Worm (Caenorhabditis elegans) whole organism, young adult: ENCODE measurements around the gene sqv-3.

Experiments
- F22D6.2 ChIP-seq: sonication (generic microtip); optimal IDR thresholded peaks from 2 replicates; lab custom pipeline; 2016; ENCODE audit warnings: mild to moderate bottlenecking, missing genetic modification characterization, missing compliant biosample characterization
- F55B11.4 ChIP-seq: sonication (generic microtip); optimal IDR thresholded peaks from 2 replicates; lab custom pipeline; 2016; ENCODE audit warnings: missing compliant biosample characterization, missing genetic modification characterization, borderline replicate concordance; ENCODE audit not compliant: insufficient read depth
- athp-1 ChIP-seq: sonication (generic microtip); optimal IDR thresholded peaks from 2 replicates; lab custom pipeline; 2017; ENCODE audit warnings: mild to moderate bottlenecking, missing genetic modification characterization, missing compliant biosample characterization
- attf-6 ChIP-seq: fragments of 200-800 bp; sonication (Bioruptor generic); IDR thresholded peaks from 2 replicates; pipeline ENCODE4 v1.3.6; 2022; ENCODE audit warnings: missing genetic modification reagents, missing genetic modification characterization, missing compliant biosample characterization
- egl-44 ChIP-seq: fragments of 200-800 bp; sonication (Bioruptor generic); IDR thresholded peaks from 2 replicates; pipeline ENCODE4 v1.3.6; 2022; ENCODE audit warnings: missing genetic modification reagents, missing genetic modification characterization, missing compliant biosample characterization
- hsf-1 ChIP-seq: fragments of 200-800 bp; sonication (Bioruptor generic); IDR thresholded peaks from 2 replicates; pipeline ENCODE4 v1.3.6; 2022; ENCODE audit warnings: missing genetic modification reagents, missing genetic modification characterization, missing compliant biosample characterization
- pbrm-1 ChIP-seq: fragments of 200-800 bp; sonication (Bioruptor generic); IDR thresholded peaks from 2 replicates; pipeline ENCODE4 v1.3.6; 2022; ENCODE audit warnings: missing genetic modification reagents, missing genetic modification characterization, missing compliant biosample characterization
- rpc-1 ChIP-seq, 2 experiments: fragments of 150-350 bp in 1 of 2; sonication (generic microtip) in 1 of 2; optimal IDR thresholded peaks; 2 replicates each; lab custom pipeline; 2014 to 2018; ENCODE audit warnings: missing biosample characterization in 1 of 2, missing genetic modification characterization in 1 of 2, missing genetic modification reagents in 1 of 2, missing genotype in 1 of 2
- snpc-4 ChIP-seq, 5 experiments: fragments of 150-350 bp in 1 of 5; sonication (generic microtip) in 4 of 5; optimal IDR thresholded peaks; 2 replicates each; lab custom pipeline; 2014 to 2018; ENCODE audit warnings: missing genetic modification characterization in 5 of 5, missing biosample characterization in 3 of 5, antibody characterized with exemption in 2 of 5, mild to moderate bottlenecking in 2 of 5, missing compliant biosample characterization in 2 of 5, missing genotype in 2 of 5, moderate library complexity in 2 of 5, missing genetic modification reagents in 1 of 5
- unc-62 ChIP-seq: fragments of 150-350 bp; optimal IDR thresholded peaks from 2 replicates; lab custom pipeline; 2014; ENCODE audit warnings: missing biosample characterization, missing genetic modification reagents, missing genetic modification characterization

- TF ChIP-seq pbrm-1, result no peak
- no peak for TF ChIP-seq rpc-1 (optimal IDR thresholded peaks at IDR 0.05; lab: Kevin White, UChicago)
- no peak for TF ChIP-seq rpc-1 (tag; optimal IDR thresholded peaks at IDR 0.05; lab: Kevin White, UChicago)
- no peak for TF ChIP-seq F22D6.2 (tag; lab: Kevin White, UChicago)
- no peak for TF ChIP-seq egl-44 (GFP tag; lab: Robert Waterston, UW)
- TF ChIP-seq unc-62 (GFP tag; lab: Kevin White, UChicago), result no peak
- TF ChIP-seq F55B11.4 (tag; lab: Kevin White, UChicago), result no peak
- no peak for TF ChIP-seq hsf-1 (GFP tag; lab: Robert Waterston, UW)
- no peak for TF ChIP-seq attf-6
- no peak for TF ChIP-seq snpc-4 (GFP tag; optimal IDR thresholded peaks at IDR 0.05; lab: Kevin White, UChicago)
- TF ChIP-seq snpc-4 (tag; optimal IDR thresholded peaks at IDR 0.05; lab: Kevin White, UChicago), result no peak
- no peak for TF ChIP-seq athp-1
These were observed 43.6 kb upstream of the sqv-3 start for ce11 chrIII:9823748-9824147.
